Worm (Caenorhabditis elegans) whole organism, midembryonic: ENCODE measurements around the gene prdh-1.

ENCODE experiments used
- T22C8.4 ChIP-seq: fragments of 200-800 bp; sonication (Bioruptor generic); IDR thresholded peaks from 2 replicates; pipeline ENCODE4 v1.3.6; 2022; ENCODE audit warnings: missing genetic modification characterization, missing compliant biosample characterization
- cog-1 ChIP-seq: sonication (generic microtip); optimal IDR thresholded peaks from 2 replicates; lab custom pipeline; 2016; ENCODE audit warnings: missing genetic modification characterization, missing compliant biosample characterization
- flt-1 ChIP-seq: fragments of 200-800 bp; sonication (Bioruptor generic); IDR thresholded peaks from 2 replicates; pipeline ENCODE4 v1.3.6; 2022; ENCODE audit warnings: missing genetic modification characterization, missing compliant biosample characterization
- klf-2 ChIP-seq: fragments of 200-800 bp; sonication (Bioruptor generic); conservative IDR thresholded peaks from 2 replicates; pipeline ENCODE4 v1.3.6; 2022; ENCODE audit warnings: missing genetic modification reagents, missing genetic modification characterization, missing compliant biosample characterization
- med-1 ChIP-seq: sonication (generic microtip); optimal IDR thresholded peaks from 2 replicates; lab custom pipeline; 2017; ENCODE audit warnings: missing genetic modification characterization, mild to moderate bottlenecking, missing compliant biosample characterization, antibody characterized with exemption, missing genetic modification reagents; ENCODE audit not compliant: insufficient read depth
- ref-1 ChIP-seq: fragments of 200-800 bp; sonication (Bioruptor generic); conservative IDR thresholded peaks from 2 replicates; pipeline ENCODE4 v1.3.6; 2022; ENCODE audit warnings: missing genetic modification reagents, missing genetic modification characterization, missing compliant biosample characterization
- tab-1 ChIP-seq: fragments of 200-800 bp; sonication (Bioruptor generic); IDR thresholded peaks from 2 replicates; pipeline ENCODE4 v1.3.6; 2022; ENCODE audit warnings: missing genetic modification characterization, missing compliant biosample characterization
- ztf-23 ChIP-seq: fragments of 200-800 bp; sonication (Bioruptor generic); IDR thresholded peaks from 2 replicates; pipeline ENCODE4 v1.3.6; 2022; ENCODE audit warnings: missing genetic modification reagents, missing genetic modification characterization, missing compliant biosample characterization
- ztf-29 ChIP-seq: fragments of 200-800 bp; sonication (Bioruptor generic); IDR thresholded peaks from 2 replicates; pipeline ENCODE4 v1.3.6; 2022; ENCODE audit warnings: missing genetic modification reagents, missing genetic modification characterization, missing compliant biosample characterization

The prdh-1 gene

DNA sequence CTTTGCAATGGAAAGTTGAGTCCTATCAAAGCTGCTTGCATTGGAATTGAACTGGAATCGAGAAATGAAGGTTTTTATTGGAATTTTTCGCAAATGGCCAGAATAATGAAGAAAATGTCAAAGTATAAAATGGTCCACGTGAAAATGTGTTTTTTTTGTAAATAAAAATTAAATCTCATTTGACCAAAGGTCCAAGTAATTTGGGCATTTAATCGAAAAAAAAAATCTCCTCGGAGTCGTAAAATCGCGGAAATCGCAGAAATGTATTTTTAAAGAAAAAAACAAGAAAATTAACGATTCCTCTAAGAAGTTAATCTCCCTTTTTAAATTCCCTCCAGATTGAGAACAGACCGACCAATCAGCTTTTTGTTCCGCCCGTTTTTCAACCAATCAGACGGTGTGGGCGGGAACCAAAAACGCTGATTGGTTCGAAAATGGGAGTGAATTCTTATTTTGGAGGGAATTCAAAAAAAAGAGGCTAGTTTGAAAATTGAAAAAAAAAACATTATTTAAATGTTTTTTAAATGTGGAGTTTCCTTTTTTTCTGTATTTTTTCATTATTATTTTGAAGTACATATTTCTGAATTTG is at the start of gene prdh-1:
Gene prdh-1, minus strand, starts transcription at position 51 of the 589 bp plus-strand sequence.
- no peak for TF ChIP-seq ref-1
- no peak for TF ChIP-seq cog-1 (tag; lab: Kevin White, UChicago)
- no peak for TF ChIP-seq flt-1 (GFP tag; lab: Robert Waterston, UW)
- no peak for TF ChIP-seq ztf-29
- no peak for TF ChIP-seq T22C8.4 (GFP tag; lab: Robert Waterston, UW)
- TF ChIP-seq klf-2 = no peak
- no peak for TF ChIP-seq med-1 (GFP tag; lab: Kevin White, UChicago)
- TF ChIP-seq tab-1 = no peak
- TF ChIP-seq ztf-23 = no peak

DNA sequence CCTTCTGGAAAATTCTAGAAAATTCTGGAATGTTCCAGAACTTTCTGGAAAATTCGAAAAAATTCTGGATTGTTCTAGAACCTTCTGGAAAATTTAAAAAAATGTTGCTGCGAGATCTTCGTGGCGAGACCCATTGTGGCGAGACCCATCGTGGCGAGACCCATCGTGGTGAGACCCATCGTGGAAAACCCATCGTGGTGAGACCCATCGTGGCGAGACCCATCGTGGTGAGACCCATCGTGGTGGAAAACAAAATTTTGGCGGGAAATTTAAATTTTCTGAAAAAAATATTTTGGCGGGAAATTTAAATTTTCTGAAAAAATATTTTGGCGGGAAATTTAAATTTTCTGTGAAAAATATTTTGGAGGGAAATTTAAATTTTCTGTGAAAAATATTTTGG is 45.9 kb upstream of the prdh-1 start:
- peak; percentile 81; the same call in 1 of the 2 replicates for TF ChIP-seq ztf-23
- peak; percentile 48; the same call in 1 of the 2 replicates for TF ChIP-seq ztf-29
- peak; percentile 52 for TF ChIP-seq klf-2

DNA sequence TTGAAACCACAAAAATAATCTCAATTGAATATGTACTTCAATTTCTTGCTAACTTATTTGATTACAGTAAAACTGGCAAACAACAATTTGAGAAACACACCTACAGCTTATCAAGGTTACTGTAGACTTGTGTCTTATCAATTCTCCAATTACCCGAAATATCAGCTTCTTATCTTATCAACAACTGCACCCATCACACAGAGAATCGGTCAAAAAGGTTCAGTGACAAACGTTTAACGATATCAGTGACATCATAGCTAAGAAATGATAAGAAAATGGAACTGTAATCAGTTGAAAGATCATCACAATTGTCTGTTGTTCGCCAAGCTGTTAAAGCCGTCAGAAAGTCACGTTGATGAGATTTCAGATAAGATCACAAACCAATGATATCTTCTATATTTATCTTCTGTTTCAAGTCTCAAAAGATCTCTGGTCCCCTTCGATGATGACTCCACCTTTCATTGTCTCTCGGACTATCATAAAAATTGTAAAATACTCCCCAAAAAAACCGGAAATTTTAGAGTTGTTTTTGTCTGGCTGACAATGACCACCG is 42.9 kb upstream of the prdh-1 start:
- TF ChIP-seq med-1 (GFP tag; lab: Kevin White, UChicago) (no peak), ref-1 (no peak), T22C8.4 (GFP tag; lab: Robert Waterston, UW) (no peak), cog-1 (tag; lab: Kevin White, UChicago) (no peak), klf-2 (no peak), ztf-29 (no peak), ztf-23 (no peak), tab-1 (no peak), flt-1 (GFP tag; lab: Robert Waterston, UW) (no peak)

DNA sequence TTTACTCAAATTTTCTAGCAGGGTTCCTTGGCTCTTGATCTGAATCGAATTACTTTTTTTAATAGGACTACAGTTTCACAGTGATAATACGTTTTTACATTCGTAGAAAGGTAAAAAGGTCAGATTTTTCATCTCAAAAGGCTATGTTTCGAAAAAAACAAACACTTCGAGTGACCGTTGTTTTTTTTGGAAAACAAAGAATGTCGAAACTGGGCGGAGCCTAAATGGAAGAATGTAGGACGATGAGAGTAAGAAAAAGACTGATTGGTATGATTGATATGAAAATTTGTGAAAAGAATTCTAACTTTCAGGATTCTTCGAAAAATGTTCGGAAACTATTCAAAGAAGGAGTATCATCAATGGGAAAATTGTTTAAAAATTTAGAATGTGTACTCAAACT is 36.5 kb upstream of the prdh-1 start, which contains the start of gene Y37A1A.2:
Gene Y37A1A.2, minus strand, starts transcription at position 101 of the 400 bp plus-strand sequence.
- TF ChIP-seq ref-1 (no peak), klf-2 (no peak), cog-1 (tag; lab: Kevin White, UChicago) (no peak)

DNA sequence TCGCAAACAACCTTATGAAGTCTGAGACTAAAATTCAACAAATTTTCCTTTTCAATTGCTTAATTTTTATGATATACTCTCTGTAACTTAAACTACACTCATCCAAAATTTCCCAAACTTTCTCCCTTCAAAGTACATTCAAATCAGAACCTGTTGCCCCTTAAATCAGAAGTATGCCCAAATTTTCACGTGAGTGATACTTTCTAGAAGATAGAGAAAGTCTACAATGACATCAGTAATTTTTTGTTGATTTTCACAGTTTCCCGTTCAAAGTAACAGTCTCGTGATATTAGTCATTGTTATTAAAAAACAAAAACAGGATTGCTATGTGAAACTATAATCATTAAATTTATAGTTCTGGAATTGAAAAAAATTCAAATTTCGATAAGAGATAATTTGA is 34.5 kb upstream of the prdh-1 start:
- TF ChIP-seq ref-1 = no peak
- TF ChIP-seq flt-1 (GFP tag; lab: Robert Waterston, UW) = no peak
- no peak for TF ChIP-seq ztf-29
- TF ChIP-seq klf-2 = no peak
- no peak for TF ChIP-seq tab-1
- no peak for TF ChIP-seq med-1 (GFP tag; lab: Kevin White, UChicago)
- no peak for TF ChIP-seq ztf-23
- TF ChIP-seq T22C8.4 (GFP tag; lab: Robert Waterston, UW) = no peak
- TF ChIP-seq cog-1 (tag; lab: Kevin White, UChicago) = no peak

DNA sequence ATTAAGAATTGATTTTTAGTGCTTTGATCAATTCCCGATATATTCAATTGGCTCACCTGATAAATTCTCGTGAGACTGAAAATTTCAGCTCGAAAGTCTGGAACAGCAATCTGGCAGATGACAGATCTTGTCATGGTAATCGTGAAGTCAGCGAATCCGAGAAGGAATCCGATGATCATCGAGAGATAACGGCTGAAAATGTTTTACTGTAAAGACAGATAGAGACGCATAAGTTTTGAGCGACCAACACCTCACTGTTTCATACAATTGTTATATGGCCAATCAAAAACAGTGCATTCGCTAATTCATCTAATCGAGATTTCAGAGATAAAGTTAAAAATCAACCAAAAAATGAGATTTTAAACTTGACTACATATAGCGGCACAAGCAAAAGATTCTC is 30.0 kb upstream of the prdh-1 start:
- TF ChIP-seq ztf-29 (no peak), cog-1 (tag; lab: Kevin White, UChicago) (no peak), ref-1 (no peak), tab-1 (no peak), klf-2 (no peak), med-1 (GFP tag; lab: Kevin White, UChicago) (no peak), T22C8.4 (GFP tag; lab: Robert Waterston, UW) (no peak), ztf-23 (no peak), flt-1 (GFP tag; lab: Robert Waterston, UW) (no peak)

DNA sequence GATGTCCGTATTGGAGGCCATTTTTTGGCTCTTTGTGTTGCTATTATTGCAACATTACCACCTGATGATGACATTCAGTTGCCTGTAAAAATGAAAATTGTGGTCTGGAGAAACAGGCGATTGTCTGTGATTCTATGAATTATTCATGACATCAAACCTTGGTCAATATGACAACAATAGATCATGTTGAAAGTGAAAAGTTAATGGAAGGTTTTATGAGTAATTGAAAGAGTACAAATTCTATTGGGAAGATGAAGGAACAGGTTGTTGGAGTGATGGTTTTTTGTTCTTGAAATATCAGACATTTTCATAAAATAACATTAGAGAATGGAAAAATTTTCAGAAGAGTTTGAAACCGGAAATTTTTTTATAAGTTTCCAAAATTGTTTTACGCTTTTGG is 26.4 kb upstream of the prdh-1 start, which contains the start of gene Y37A1A.3:
Gene Y37A1A.3, minus strand, starts transcription at position 101 of the 400 bp plus-strand sequence.
- TF ChIP-seq flt-1 (GFP tag; lab: Robert Waterston, UW) (no peak), ref-1 (no peak), tab-1 (no peak), ztf-23 (no peak), T22C8.4 (GFP tag; lab: Robert Waterston, UW) (no peak), ztf-29 (no peak), cog-1 (tag; lab: Kevin White, UChicago) (no peak), klf-2 (no peak), med-1 (GFP tag; lab: Kevin White, UChicago) (no peak)

DNA sequence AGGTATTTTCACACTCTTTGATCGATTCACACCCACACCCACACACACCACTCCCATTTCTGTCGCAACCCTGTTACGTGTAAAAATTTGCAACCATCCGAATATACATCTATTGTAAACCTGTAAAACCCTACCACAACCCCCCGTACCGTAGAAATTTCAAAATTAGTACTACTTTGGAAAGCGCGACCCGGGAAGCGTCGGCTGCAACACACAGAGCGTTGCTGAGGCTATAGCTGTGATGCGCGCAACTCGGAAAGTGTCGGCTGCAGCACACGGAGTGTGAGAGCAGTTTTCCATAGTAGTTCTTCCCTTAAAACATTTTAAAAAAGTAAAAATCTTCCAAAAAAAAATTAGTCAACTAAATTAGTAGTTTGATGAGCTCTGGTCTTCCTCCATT is 16.7 kb upstream of the prdh-1 start:
- no peak for TF ChIP-seq flt-1 (GFP tag; lab: Robert Waterston, UW)
- 0 out of 2 replicates have a peak, but pooled peaks have one; percentile 17 for TF ChIP-seq ref-1
- TF ChIP-seq ztf-23 = 0 out of 2 replicates have a peak, but pooled peaks have one; percentile 10

DNA sequence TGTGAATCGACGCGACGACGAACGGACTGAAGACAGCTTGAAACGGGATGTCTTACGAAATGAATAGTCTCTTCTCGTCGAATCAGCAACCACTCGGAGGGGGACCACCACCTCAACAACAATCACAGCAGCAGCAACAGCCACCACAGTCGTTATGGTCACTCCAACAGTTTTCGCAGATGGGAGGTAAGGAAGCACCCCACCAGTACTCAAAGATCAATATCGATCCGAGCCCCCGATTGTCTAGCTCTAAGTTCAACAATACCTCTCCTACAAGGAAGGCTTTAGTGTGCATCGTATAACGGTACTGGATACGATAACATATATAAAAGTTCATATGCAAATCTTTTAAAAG is 11.7 kb upstream of the prdh-1 start:
- no peak for TF ChIP-seq T22C8.4 (GFP tag; lab: Robert Waterston, UW)
- no peak for TF ChIP-seq ref-1
- TF ChIP-seq ztf-29 = no peak
- TF ChIP-seq ztf-23 = no peak
- no peak for TF ChIP-seq klf-2
- TF ChIP-seq cog-1 (tag; lab: Kevin White, UChicago) = no peak
- no peak for TF ChIP-seq tab-1
- TF ChIP-seq med-1 (GFP tag; lab: Kevin White, UChicago) = no peak
- no peak for TF ChIP-seq flt-1 (GFP tag; lab: Robert Waterston, UW)

DNA sequence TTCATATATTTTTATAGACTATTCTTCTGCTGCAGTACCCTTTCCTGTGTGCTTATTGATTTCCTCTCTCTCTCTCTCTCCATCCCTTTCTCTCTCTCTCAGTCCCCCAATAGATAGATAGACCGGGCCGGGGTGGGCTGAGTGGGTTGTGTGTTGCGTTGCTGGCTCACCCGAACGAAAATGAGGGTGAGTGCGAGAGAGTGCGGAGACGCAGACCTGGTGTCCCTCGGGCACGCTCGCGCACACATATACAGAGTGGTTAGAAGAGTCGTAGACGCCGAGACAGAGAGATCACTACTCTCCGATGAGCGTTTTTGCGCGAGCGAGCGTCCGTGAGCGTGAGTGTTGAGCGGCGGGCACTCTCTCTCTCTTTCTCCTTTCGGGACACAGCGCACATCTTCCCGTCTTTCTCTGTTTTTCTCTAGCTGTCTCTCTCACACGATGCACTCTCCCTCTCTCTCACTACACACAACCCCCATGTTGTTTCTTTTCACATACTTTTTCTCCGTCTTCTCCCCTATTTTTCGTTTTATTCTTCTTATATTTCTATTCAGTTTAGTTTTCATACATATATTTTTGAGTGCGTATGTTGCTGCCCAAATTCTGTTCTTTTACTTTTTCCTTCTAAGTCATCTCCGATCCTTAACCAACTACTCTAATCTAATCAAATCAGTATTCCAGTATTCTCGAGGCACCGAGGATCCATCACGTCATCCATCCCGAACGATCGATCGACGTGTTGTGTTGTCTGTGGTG is 11.2 kb upstream of the prdh-1 start, which contains the start of gene lin-66:
Gene lin-66, plus strand, starts transcription at position 672 of the 756 bp plus-strand sequence.
- TF ChIP-seq med-1 (GFP tag; lab: Kevin White, UChicago) = peak; percentile 19
- TF ChIP-seq klf-2 = no peak
- no peak for TF ChIP-seq T22C8.4 (GFP tag; lab: Robert Waterston, UW)
- no peak for TF ChIP-seq tab-1
- TF ChIP-seq ztf-29 = no peak
- TF ChIP-seq flt-1 (GFP tag; lab: Robert Waterston, UW) = peak; percentile 75
- no peak; the same call in 1 of the 2 replicates for TF ChIP-seq ref-1
- TF ChIP-seq cog-1 (tag; lab: Kevin White, UChicago) = peak; percentile 86
